Worm (Caenorhabditis elegans): ENCODE measurements around the gene ZK1320.7.

ZK1320.7 gene

ce11 chrII:9655530-9656139, 15.8 kb upstream of the ZK1320.7 start, which contains the start of gene ZK1307.1:
ZK1307.1 (minus strand) TSS chrII:9655580.
- TF ChIP-seq W03F9.2 (tag; optimal IDR thresholded peaks at IDR 0.05): no peak
- TF ChIP-seq dao-5 (tag; optimal IDR thresholded peaks at IDR 0.05): no peak
- no peak for TF ChIP-seq him-1 (tag; optimal IDR thresholded peaks at IDR 0.05)

ce11 chrII:9656210-9656755, 15.1 kb upstream of the ZK1320.7 start, which contains the start of gene gstk-1:
gstk-1 (plus strand) TSS chrII:9656705.
- TF ChIP-seq dao-5 (tag; optimal IDR thresholded peaks at IDR 0.05): no peak
- TF ChIP-seq W03F9.2 (tag; optimal IDR thresholded peaks at IDR 0.05): no peak
- TF ChIP-seq him-1 (tag; optimal IDR thresholded peaks at IDR 0.05): no peak

ce11 chrII:9658915-9659314, 12.5 kb upstream of the ZK1320.7 start, which contains the start of gene ZK1320.2:
ZK1320.2 (minus strand) TSS chrII:9659002.
- TF ChIP-seq W03F9.2 (tag; optimal IDR thresholded peaks at IDR 0.05): no peak
- no peak for TF ChIP-seq dao-5 (tag; optimal IDR thresholded peaks at IDR 0.05)
- no peak for TF ChIP-seq him-1 (tag; optimal IDR thresholded peaks at IDR 0.05)

DNA sequence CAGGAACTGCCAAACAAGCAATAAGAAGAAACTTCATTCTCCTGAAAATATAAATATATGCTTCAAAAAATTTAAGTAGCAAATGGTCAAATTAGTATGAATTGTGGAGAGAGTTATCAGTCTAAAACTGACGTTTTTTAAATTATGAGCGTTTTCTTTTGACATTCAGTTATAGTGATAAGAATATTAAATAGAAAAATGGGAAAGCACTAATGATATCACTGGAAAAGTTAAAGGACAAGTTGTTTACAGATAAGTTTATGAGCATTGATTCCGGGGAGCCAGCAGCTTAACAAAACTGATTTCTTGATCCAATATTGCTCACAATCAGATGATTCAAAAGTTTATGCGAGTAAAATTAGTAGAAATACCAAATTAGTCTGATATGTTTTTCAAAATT, 11.0 kb upstream of the ZK1320.7 start, which contains the start of gene ZK1320.3:
Gene ZK1320.3 (minus strand): TSS at position 41 of the 400 bp plus-strand sequence.
- TF ChIP-seq him-1 (tag; optimal IDR thresholded peaks at IDR 0.05) (no peak), dao-5 (tag; optimal IDR thresholded peaks at IDR 0.05) (no peak), W03F9.2 (tag; optimal IDR thresholded peaks at IDR 0.05) (no peak)

ce11 chrII:9662160-9662559, 9.2 kb upstream of the ZK1320.7 start:
- TF ChIP-seq W03F9.2 (tag; optimal IDR thresholded peaks at IDR 0.05): no peak
- TF ChIP-seq him-1 (tag; optimal IDR thresholded peaks at IDR 0.05): no peak
- TF ChIP-seq dao-5 (tag; optimal IDR thresholded peaks at IDR 0.05): no peak

DNA sequence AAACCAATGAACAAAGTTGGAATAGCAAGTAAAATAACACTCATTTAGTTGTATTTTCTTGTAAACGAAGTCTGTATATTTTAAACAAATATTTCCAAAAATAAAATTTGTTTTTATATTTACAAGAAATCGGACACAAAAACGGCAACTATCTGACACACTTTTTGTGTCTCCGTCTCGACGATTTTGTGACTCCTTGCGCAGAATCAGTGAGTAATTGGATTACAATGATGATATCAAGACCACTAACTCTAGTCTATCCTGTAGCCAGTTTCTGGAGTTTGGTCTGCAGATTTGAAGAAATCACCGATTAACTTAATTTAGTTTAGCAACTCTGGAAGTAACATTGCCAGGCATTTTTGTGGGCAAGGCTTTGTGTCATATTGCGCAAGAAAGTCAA, 8.6 kb upstream of the ZK1320.7 start, which contains the start of gene cyp-13A10:
Gene cyp-13A10 (minus strand): TSS at position 88 of the 400 bp plus-strand sequence.
- TF ChIP-seq dao-5 (tag; optimal IDR thresholded peaks at IDR 0.05) (no peak), him-1 (tag; optimal IDR thresholded peaks at IDR 0.05) (no peak), W03F9.2 (tag; optimal IDR thresholded peaks at IDR 0.05) (no peak)

- TF ChIP-seq dao-5 (tag; optimal IDR thresholded peaks at IDR 0.05): no peak
- TF ChIP-seq W03F9.2 (tag; optimal IDR thresholded peaks at IDR 0.05): no peak
- no peak for TF ChIP-seq him-1 (tag; optimal IDR thresholded peaks at IDR 0.05)
Observed at ce11 chrII:9665577-9665976, 5.8 kb upstream of the ZK1320.7 start, which contains the start of gene ZK1320.5. ZK1320.5 (minus strand) TSS chrII:9665677.

DNA sequence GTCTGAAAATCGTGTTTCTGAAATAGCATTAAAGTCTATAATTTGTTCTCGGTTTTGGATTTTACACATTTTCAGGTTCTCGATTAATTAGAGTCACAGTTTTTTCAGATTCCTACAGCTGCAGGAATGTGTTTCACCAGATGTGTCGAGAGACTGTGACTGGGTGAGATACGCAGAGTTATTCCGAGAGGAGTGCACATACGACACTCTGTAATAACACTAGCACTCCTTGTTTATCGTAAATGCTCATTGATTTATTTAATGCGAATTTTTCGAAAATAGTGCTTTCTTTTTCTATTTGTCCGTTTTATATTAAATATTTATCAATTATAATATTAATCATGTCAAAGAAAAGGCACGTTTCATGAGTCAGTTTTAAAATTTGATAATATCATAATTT, 4.0 kb upstream of the ZK1320.7 start, which contains the start of gene ZK1320.11:
Gene ZK1320.11 (plus strand): TSS at position 243 of the 400 bp plus-strand sequence.
- TF ChIP-seq him-1 (tag; optimal IDR thresholded peaks at IDR 0.05) (no peak), dao-5 (tag; optimal IDR thresholded peaks at IDR 0.05) (no peak), W03F9.2 (tag; optimal IDR thresholded peaks at IDR 0.05) (no peak)

DNA sequence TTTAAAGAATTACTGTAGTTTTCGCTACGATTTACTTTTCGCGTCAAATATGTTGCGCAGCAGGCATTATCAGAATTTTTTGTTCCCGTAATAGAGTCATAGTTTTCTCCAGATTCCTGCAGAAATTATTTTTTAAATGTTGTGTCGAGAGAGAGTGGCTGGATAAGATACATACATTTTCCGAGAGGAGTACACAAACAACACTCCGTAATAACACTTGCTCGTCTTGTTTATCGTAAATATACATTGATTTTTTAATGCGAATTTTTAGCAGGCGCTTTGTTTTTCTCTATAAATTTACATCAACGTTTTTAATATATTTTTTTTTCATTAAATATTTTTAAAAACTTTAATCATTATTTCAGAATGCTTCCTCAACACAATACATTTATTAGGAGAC, 2.4 kb upstream of the ZK1320.7 start, which contains the start of gene taf-8:
Gene taf-8 (plus strand): TSS at position 360 of the 400 bp plus-strand sequence.
- peak; percentile 16 for TF ChIP-seq W03F9.2 (tag; optimal IDR thresholded peaks at IDR 0.05)
- TF ChIP-seq dao-5 (tag; optimal IDR thresholded peaks at IDR 0.05): no peak
- no peak for TF ChIP-seq him-1 (tag; optimal IDR thresholded peaks at IDR 0.05)

DNA sequence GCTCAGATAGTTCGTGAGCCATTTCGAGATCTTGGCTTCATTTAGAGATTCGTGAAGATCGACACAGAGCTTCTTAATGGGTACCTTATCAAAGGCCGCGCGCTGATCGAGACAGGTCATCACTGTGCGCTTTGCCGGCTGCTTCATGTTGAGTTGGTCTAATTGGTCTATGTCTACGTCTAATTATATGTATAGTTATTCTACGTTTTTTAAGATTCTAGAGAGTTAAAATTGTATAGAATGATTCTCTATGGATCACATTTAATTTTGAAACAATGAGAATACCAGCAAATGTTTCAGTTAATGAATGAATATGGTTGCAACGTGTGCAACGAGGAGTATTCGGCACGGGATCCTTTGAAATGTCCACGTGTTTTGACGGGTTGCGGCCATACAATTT, 3.3 kb downstream of the ZK1320.7 start, which contains the start of gene arc-1:
Gene arc-1 (plus strand): TSS at position 301 of the 400 bp plus-strand sequence.
- no peak for TF ChIP-seq dao-5 (tag; optimal IDR thresholded peaks at IDR 0.05)
- TF ChIP-seq him-1 (tag; optimal IDR thresholded peaks at IDR 0.05): no peak
- no peak for TF ChIP-seq W03F9.2 (tag; optimal IDR thresholded peaks at IDR 0.05)

- TF ChIP-seq dao-5 (tag; optimal IDR thresholded peaks at IDR 0.05) (no peak), W03F9.2 (tag; optimal IDR thresholded peaks at IDR 0.05) (no peak), him-1 (tag; optimal IDR thresholded peaks at IDR 0.05) (no peak)
Observed at ce11 chrII:9677470-9677869, 6.1 kb downstream of the ZK1320.7 start.

DNA sequence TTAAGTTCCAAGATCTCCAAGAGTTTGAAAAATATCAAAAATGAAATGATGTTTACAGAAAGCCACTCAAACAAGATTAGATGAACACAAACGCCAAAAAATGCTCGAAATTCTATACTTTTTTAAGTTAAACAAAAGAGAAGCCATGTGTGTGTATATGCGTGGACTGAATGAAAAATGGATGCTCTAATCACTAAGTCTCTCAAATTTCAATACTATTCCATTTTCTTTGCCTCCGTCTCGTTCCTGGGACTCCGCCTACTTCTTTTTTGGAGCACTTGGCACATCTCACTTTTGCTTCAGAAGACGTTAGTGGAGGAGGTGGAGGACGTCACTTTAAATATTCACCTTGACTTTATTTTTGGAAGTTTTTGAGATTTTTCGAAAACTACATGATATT, 8.4 kb downstream of the ZK1320.7 start:
- TF ChIP-seq dao-5 (tag; optimal IDR thresholded peaks at IDR 0.05): no peak
- no peak for TF ChIP-seq him-1 (tag; optimal IDR thresholded peaks at IDR 0.05)
- no peak for TF ChIP-seq W03F9.2 (tag; optimal IDR thresholded peaks at IDR 0.05)

- TF ChIP-seq him-1 (tag; optimal IDR thresholded peaks at IDR 0.05) (no peak), dao-5 (tag; optimal IDR thresholded peaks at IDR 0.05) (no peak)
Observed at ce11 chrII:9680493-9680892, 9.1 kb downstream of the ZK1320.7 start, which contains the start of gene ZK1320.13. ZK1320.13 (plus strand) TSS chrII:9680793.

ce11 chrII:9682044-9682443, 10.6 kb downstream of the ZK1320.7 start:
- TF ChIP-seq W03F9.2 (tag; optimal IDR thresholded peaks at IDR 0.05) (no peak), him-1 (tag; optimal IDR thresholded peaks at IDR 0.05) (no peak), dao-5 (tag; optimal IDR thresholded peaks at IDR 0.05) (no peak)

Measured in whole organism, L4/young adult.